Fruit fly (Drosophila melanogaster) whole organism, wandering third instar larva: ENCODE measurements around the gene AnxB11.

Source experiments
- Abd-B ChIP-seq: fragments of >200 bp; optimal IDR thresholded peaks from 2 replicates; lab custom pipeline; 2017; ENCODE audit warnings: missing biosample characterization, missing genetic modification characterization
- CG32264 ChIP-seq: fragments of 200-800 bp; sonication (Bioruptor generic); optimal IDR thresholded peaks from 2 replicates; lab custom pipeline; 2016; ENCODE audit warnings: missing biosample characterization, missing genetic modification characterization
- Dfd ChIP-seq: fragments of >200 bp; optimal IDR thresholded peaks from 2 replicates; lab custom pipeline; 2017; ENCODE audit warnings: missing biosample characterization, missing genetic modification characterization
- Dif ChIP-seq: fragments of 200-275, 200-300 bp; sonication (Bioruptor generic); optimal IDR thresholded peaks from 2 replicates; lab custom pipeline; 2018; ENCODE audit warnings: missing biosample characterization, missing genetic modification characterization; ENCODE audit not compliant: partially characterized antibody
- Hr78 ChIP-seq: fragments of >200 bp; optimal IDR thresholded peaks from 2 replicates; lab custom pipeline; 2017; ENCODE audit warnings: missing biosample characterization, missing genetic modification characterization
- dsf ChIP-seq: sonication (Bioruptor generic); optimal IDR thresholded peaks from 2 replicates; lab custom pipeline; 2016; ENCODE audit warnings: missing biosample characterization, missing genetic modification characterization, borderline replicate concordance
- fru ChIP-seq: fragments of 200-800 bp; sonication (Bioruptor generic); optimal IDR thresholded peaks from 3 replicates; lab custom pipeline; 2016; ENCODE audit warnings: missing biosample characterization, mild to moderate bottlenecking, missing genetic modification characterization
- pan ChIP-seq: fragments of >200 bp; optimal IDR thresholded peaks from 2 replicates; lab custom pipeline; 2017
- sv ChIP-seq: fragments of 200-800 bp; sonication (Bioruptor generic); optimal IDR thresholded peaks from 3 replicates; lab custom pipeline; 2016; ENCODE audit warnings: missing biosample characterization, missing genetic modification characterization

dm6 chrX:16404803-16405202 lies 17.3 kb downstream of the AnxB11 start, which contains the start of gene CG9981:
- TF ChIP-seq fru (GFP tag; lab: Kevin White, UChicago) (no peak), Hr78 (GFP tag; lab: Kevin White, UChicago) (no peak), Abd-B (GFP tag; lab: Kevin White, UChicago) (no peak), sv (GFP tag; lab: Kevin White, UChicago) (no peak), pan (lab: Kevin White, UChicago) (no peak), dsf (GFP tag; lab: Kevin White, UChicago) (no peak), Dfd (GFP tag; lab: Kevin White, UChicago) (no peak), CG32264 (GFP tag; lab: Kevin White, UChicago) (no peak), Dif (GFP tag; lab: Kevin White, UChicago) (no peak)
